Worm (Caenorhabditis elegans) whole organism, midembryonic: ENCODE data around the gene srx-130.

ENCODE experiments used
- flt-1 ChIP-seq: fragments of 200-800 bp; sonication (Bioruptor generic); IDR thresholded peaks from 2 replicates; pipeline ENCODE4 v1.3.6; 2022; ENCODE audit warnings: missing genetic modification characterization, missing compliant biosample characterization
- klf-2 ChIP-seq: fragments of 200-800 bp; sonication (Bioruptor generic); conservative IDR thresholded peaks from 2 replicates; pipeline ENCODE4 v1.3.6; 2022; ENCODE audit warnings: missing genetic modification reagents, missing genetic modification characterization, missing compliant biosample characterization
- med-1 ChIP-seq: sonication (generic microtip); optimal IDR thresholded peaks from 2 replicates; lab custom pipeline; 2017; ENCODE audit warnings: missing genetic modification characterization, mild to moderate bottlenecking, missing compliant biosample characterization, antibody characterized with exemption, missing genetic modification reagents; ENCODE audit not compliant: insufficient read depth
- ref-1 ChIP-seq: fragments of 200-800 bp; sonication (Bioruptor generic); conservative IDR thresholded peaks from 2 replicates; pipeline ENCODE4 v1.3.6; 2022; ENCODE audit warnings: missing genetic modification reagents, missing genetic modification characterization, missing compliant biosample characterization
- tab-1 ChIP-seq: fragments of 200-800 bp; sonication (Bioruptor generic); IDR thresholded peaks from 2 replicates; pipeline ENCODE4 v1.3.6; 2022; ENCODE audit warnings: missing genetic modification characterization, missing compliant biosample characterization
- ztf-23 ChIP-seq: fragments of 200-800 bp; sonication (Bioruptor generic); IDR thresholded peaks from 2 replicates; pipeline ENCODE4 v1.3.6; 2022; ENCODE audit warnings: missing genetic modification reagents, missing genetic modification characterization, missing compliant biosample characterization
- ztf-29 ChIP-seq: fragments of 200-800 bp; sonication (Bioruptor generic); IDR thresholded peaks from 2 replicates; pipeline ENCODE4 v1.3.6; 2022; ENCODE audit warnings: missing genetic modification reagents, missing genetic modification characterization, missing compliant biosample characterization

DNA sequence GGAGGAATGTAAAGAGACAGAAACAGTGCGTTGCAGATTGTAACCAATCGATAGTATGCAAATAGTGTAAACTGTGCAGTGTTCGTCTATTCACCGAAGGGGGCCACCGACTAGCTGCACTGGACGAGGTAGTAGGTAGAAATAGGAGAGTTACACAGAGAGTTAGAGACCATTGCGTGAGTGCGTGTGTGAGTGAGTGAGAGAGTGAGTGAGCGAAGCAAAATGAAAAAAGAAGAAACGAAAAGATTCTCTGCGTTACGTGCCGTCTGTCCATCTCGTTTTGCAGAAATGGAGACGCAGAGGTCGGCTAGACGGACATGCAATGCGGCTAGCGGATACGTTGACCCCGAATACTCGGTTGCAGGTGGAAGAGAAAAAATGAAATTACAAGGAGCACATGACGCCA, 34.8 kb upstream of the srx-130 start:
- no peak for TF ChIP-seq ztf-23 (GFP tag; lab: Robert Waterston, UW)
- no peak for TF ChIP-seq ref-1 (GFP tag; lab: Robert Waterston, UW)
- TF ChIP-seq ztf-29 (GFP tag; lab: Robert Waterston, UW), result no peak
- 0 out of 2 replicates have a peak, but pooled peaks have one; percentile 65 for TF ChIP-seq flt-1 (GFP tag; lab: Robert Waterston, UW)
- no peak for TF ChIP-seq tab-1
- no peak for TF ChIP-seq med-1
- no peak for TF ChIP-seq klf-2 (GFP tag; lab: Robert Waterston, UW)
